Worm (Caenorhabditis elegans): ENCODE measurements around the gene ergi-2.

Gene ergi-2

DNA sequence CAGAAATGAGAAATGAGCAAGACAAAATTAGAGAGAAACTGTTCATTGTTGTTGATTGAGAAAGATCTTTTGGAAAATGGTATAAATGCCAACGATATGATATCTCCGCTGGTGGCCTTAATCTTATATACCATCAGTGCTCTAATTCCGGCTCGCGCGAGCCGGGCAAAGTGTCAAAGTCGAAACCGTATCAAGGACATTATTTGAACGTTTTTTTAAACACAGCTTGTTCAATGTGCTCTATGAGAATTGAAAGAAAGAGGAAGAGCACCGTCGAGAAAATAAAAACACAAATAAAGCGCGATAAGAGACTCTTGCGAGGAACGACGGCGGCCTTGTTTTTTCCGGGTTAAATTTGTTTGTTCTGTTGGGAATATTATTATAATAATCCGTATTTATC lies 45.6 kb downstream of the ergi-2 start, which contains the start of gene idpp-3:
Gene idpp-3, minus strand, starts transcription at position 101 of the 400 bp plus-strand sequence.
- TF ChIP-seq ahr-1 (tag; optimal IDR thresholded peaks at IDR 0.05), result no peak
- no peak for TF ChIP-seq pax-1 (tag; optimal IDR thresholded peaks at IDR 0.05)
- no peak for TF ChIP-seq ets-4 (tag; optimal IDR thresholded peaks at IDR 0.05)
- no peak for TF ChIP-seq ceh-14 (tag; optimal IDR thresholded peaks at IDR 0.05)
- no peak for TF ChIP-seq nhr-11 (tag; optimal IDR thresholded peaks at IDR 0.05)
- no peak for TF ChIP-seq hlh-6 (tag; optimal IDR thresholded peaks at IDR 0.05)
- TF ChIP-seq ama-1 (optimal IDR thresholded peaks at IDR 0.05), result no peak
- no peak for TF ChIP-seq ceh-24 (tag; optimal IDR thresholded peaks at IDR 0.05)
- no peak for TF ChIP-seq sox-2 (GFP tag; IDR thresholded peaks at IDR 0.05)
- no peak for TF ChIP-seq nfya-1 (tag; optimal IDR thresholded peaks at IDR 0.05)
- no peak for TF ChIP-seq eyg-1 (tag; optimal IDR thresholded peaks at IDR 0.05)

DNA sequence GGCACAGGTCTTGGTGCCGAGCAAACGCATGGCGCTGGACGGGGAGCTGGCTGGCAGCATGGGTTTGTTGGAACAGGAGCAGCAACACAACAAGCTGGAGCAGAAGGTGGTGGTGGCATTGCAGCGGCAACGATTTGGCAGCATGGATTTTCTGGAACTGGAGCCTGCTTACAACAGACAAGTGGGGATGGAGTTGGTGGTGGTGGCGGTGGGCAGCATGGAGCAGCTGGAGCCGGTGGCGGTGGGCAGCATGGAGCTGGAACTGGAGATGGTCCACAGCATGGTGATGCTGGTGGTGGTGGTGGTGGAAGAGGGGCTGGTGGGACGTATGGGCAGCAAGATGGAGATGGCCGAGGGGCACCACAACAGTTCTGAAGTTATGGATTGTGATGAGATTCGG lies 46.3 kb downstream of the ergi-2 start:
- TF ChIP-seq nhr-11 (tag; optimal IDR thresholded peaks at IDR 0.05) (no peak), hlh-6 (tag; optimal IDR thresholded peaks at IDR 0.05) (no peak), pros-1 (tag; optimal IDR thresholded peaks at IDR 0.05) (peak; percentile 1)

DNA sequence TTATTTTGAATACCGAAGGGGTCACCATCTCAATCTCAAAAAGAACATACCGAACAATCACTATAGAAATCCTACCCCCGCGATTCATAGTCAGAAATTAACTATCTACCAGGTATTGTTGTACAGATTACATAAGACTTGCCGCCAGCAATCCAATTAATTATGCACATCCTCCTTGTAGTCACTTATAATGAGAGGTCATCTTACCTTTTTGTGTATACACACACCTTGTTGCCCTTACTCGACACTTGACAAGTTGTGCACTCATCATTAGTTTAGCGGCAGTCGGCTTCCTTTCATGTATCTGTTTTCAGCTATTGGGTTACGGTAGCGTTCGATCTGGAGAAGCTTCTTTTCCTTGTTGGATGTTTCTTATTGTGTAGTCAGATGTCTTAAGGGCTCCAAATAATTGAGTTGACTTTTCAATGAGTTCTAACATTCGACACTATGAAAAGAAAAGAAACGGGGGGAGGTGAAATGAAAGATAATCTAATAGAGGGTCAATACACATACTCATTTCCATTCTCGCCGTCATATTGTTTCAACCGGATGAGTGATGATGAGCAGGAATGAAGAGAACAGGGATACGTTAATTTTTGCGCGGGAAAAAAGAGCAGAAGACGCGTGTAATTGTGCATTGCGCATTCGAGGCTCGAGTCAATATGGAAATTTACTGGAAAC lies 47.6 kb downstream of the ergi-2 start:
- TF ChIP-seq lin-11 (tag; optimal IDR thresholded peaks at IDR 0.05) (no peak), unc-42 (tag; optimal IDR thresholded peaks at IDR 0.05) (peak; percentile 76)

DNA sequence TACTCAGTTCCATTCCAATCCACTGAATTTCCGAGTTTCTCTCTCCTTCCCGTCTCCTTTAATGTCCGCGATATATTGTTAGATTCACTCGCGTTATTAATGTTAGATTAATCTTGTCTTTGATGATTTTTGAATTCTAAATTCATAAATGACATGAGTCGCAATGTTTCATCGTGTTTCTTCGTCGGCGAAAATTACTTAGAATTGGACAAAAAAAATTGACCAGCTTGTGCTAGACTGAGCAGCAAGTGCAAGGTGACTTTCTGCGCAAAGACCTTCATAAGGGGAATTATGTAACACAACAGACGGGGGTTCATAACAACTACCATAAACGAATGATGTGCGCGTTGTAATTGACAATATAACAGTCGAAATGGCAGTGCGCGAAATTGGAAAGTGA lies 48.7 kb downstream of the ergi-2 start:
- TF ChIP-seq F13H6.1 (tag; optimal IDR thresholded peaks at IDR 0.05), result no peak
- TF ChIP-seq nhr-11 (tag; optimal IDR thresholded peaks at IDR 0.05), result no peak
- no peak for TF ChIP-seq sdc-2 (tag; optimal IDR thresholded peaks at IDR 0.05)
- TF ChIP-seq ama-1 (optimal IDR thresholded peaks at IDR 0.05), result no peak

DNA sequence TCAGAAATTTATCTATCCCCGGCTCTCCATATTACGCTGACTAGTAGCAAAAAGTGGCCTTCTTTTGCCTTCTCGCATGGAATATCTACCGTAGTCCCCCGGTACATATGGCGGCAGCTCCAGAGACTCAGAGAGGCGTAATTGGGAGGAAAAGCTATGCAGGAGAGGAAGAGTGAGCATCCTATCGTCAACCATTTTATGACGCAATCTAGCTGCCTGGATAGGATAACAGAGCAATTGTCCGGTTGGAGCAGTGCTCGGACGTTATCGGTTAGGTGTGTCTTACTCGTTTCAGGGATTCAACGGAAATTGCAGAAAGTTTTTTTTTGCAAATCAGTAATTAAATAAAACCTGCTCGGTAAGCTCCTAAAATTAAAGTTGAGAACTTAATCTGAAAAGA lies 49.9 kb downstream of the ergi-2 start:
- TF ChIP-seq fkh-10 (GFP tag; optimal IDR thresholded peaks at IDR 0.05) (no peak), ceh-30 (tag; optimal IDR thresholded peaks at IDR 0.05) (no peak), ref-2 (tag; optimal IDR thresholded peaks at IDR 0.05) (no peak), eyg-1 (tag; optimal IDR thresholded peaks at IDR 0.05) (no peak), Y22D7AL.16 (tag; optimal IDR thresholded peaks at IDR 0.05) (no peak), ets-4 (tag; optimal IDR thresholded peaks at IDR 0.05) (no peak), fax-1 (tag; optimal IDR thresholded peaks at IDR 0.05) (no peak), unc-42 (tag; optimal IDR thresholded peaks at IDR 0.05) (no peak)

DNA sequence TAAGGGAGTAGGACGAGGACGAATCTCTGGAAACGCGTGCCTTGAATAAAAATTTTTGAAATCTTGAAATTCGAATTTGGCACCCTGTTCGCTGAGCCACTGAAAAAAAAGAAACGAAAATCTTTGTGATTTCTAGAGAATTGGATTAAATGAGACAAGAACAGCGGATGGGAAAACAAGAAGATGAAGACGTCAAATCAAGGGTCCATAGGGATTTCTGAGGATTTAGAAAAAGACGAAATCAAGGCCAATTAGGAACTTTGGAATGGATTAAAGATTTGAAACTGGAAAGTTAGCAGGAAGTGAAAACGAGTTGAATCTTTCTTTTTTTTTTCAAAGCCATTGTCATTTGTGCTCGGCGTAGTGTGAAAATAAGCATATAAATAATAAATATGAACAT lies 52.6 kb downstream of the ergi-2 start, which contains the start of gene pag-3:
Gene pag-3, minus strand, starts transcription at position 101 of the 400 bp plus-strand sequence.
- TF ChIP-seq T23F11.4 (GFP tag; optimal IDR thresholded peaks at IDR 0.05) (no peak), unc-42 (tag; optimal IDR thresholded peaks at IDR 0.05) (no peak), dmd-4 (tag; optimal IDR thresholded peaks at IDR 0.05; ENCODE audit: borderline replicate concordance) (no peak), lim-6 (tag; optimal IDR thresholded peaks at IDR 0.05) (no peak)

Data from whole organism, late embryonic.